Worm (Caenorhabditis elegans) whole organism, young adult: Measurements from ENCODE around the gene dve-1.

ENCODE experiments used
- B0336.3 ChIP-seq: fragments of 200-800 bp; sonication (Bioruptor generic); IDR thresholded peaks from 2 replicates; pipeline ENCODE4 v1.3.6; 2022; ENCODE audit warnings: missing genetic modification characterization, missing compliant biosample characterization
- C06A6.2 ChIP-seq: fragments of 200-800 bp; sonication (Bioruptor generic); conservative IDR thresholded peaks from 2 replicates; pipeline ENCODE4 v1.3.6; 2022; ENCODE audit warnings: missing genetic modification characterization, missing compliant biosample characterization
- F10E7.11 ChIP-seq: sonication (generic microtip); optimal IDR thresholded peaks from 2 replicates; lab custom pipeline; 2017; ENCODE audit warnings: mild to moderate bottlenecking, missing genetic modification characterization, moderate library complexity, missing compliant biosample characterization
- F22D6.2 ChIP-seq: sonication (generic microtip); optimal IDR thresholded peaks from 2 replicates; lab custom pipeline; 2016; ENCODE audit warnings: mild to moderate bottlenecking, missing genetic modification characterization, missing compliant biosample characterization
- F37B4.10 ChIP-seq: fragments of 200-800 bp; sonication (Bioruptor generic); IDR thresholded peaks from 2 replicates; pipeline ENCODE4 v1.3.6; 2022; ENCODE audit warnings: missing genetic modification characterization, missing compliant biosample characterization
- F49E8.2 ChIP-seq: sonication (generic microtip); optimal IDR thresholded peaks from 3 replicates; lab custom pipeline; 2017; ENCODE audit warnings: missing genetic modification characterization, mild to moderate bottlenecking, missing compliant biosample characterization, antibody characterized with exemption, moderate library complexity; ENCODE audit not compliant: insufficient read depth
- K12H6.12 ChIP-seq: fragments of 200-800 bp; sonication (Bioruptor generic); optimal IDR thresholded peaks from 2 replicates; lab custom pipeline; 2018; ENCODE audit warnings: mild to moderate bottlenecking, missing genetic modification characterization, missing compliant biosample characterization
- T07F8.4 ChIP-seq: sonication (generic microtip); optimal IDR thresholded peaks from 2 replicates; lab custom pipeline; 2016; ENCODE audit warnings: mild to moderate bottlenecking, missing genetic modification characterization, moderate library complexity, missing compliant biosample characterization
- Y67H2A.10 ChIP-seq: fragments of 200-800 bp; sonication (Bioruptor generic); conservative IDR thresholded peaks from 2 replicates; pipeline ENCODE4 v1.3.6; 2022; ENCODE audit warnings: missing genetic modification reagents, missing genetic modification characterization, missing compliant biosample characterization
- Y79H2A.3 ChIP-seq: fragments of 200-800 bp; sonication (Bioruptor generic); conservative IDR thresholded peaks from 2 replicates; pipeline ENCODE4 v1.3.6; 2022; ENCODE audit warnings: missing genetic modification reagents, missing genetic modification characterization, missing compliant biosample characterization
- ama-1 ChIP-seq, 3 experiments: fragments of 150-350 bp in 1 of 3; sonication (generic microtip) in 2 of 3; optimal IDR thresholded peaks; 2 replicates each; lab custom pipeline; 2014 to 2018; ENCODE audit warnings: missing biosample characterization in 2 of 3, missing genetic modification characterization in 2 of 3, missing genetic modification reagents in 2 of 3
- athp-1 ChIP-seq: sonication (generic microtip); optimal IDR thresholded peaks from 2 replicates; lab custom pipeline; 2017; ENCODE audit warnings: mild to moderate bottlenecking, missing genetic modification characterization, missing compliant biosample characterization
- bed-1 ChIP-seq: fragments of 200-800 bp; sonication (Bioruptor generic); IDR thresholded peaks from 2 replicates; pipeline ENCODE4 v1.3.6; 2022; ENCODE audit warnings: missing genetic modification reagents, missing genetic modification characterization, missing compliant biosample characterization
- ccch-3 ChIP-seq: fragments of 200-800 bp; sonication (Bioruptor generic); optimal IDR thresholded peaks from 2 replicates; lab custom pipeline; 2018; ENCODE audit warnings: mild to moderate bottlenecking, missing genetic modification characterization, missing compliant biosample characterization
- ceh-100 ChIP-seq: fragments of 200-800 bp; sonication (Bioruptor generic); IDR thresholded peaks from 2 replicates; pipeline ENCODE4 v1.3.6; 2022; ENCODE audit warnings: missing genetic modification reagents, missing genetic modification characterization, missing compliant biosample characterization
- ceh-91 ChIP-seq: fragments of 200-800 bp; sonication (Bioruptor generic); IDR thresholded peaks from 2 replicates; pipeline ENCODE4 v1.3.6; 2022; ENCODE audit warnings: missing genetic modification reagents, missing genetic modification characterization, missing compliant biosample characterization
- dox-1 ChIP-seq: fragments of 200-800 bp; sonication (Bioruptor generic); IDR thresholded peaks from 2 replicates; pipeline ENCODE4 v1.3.6; 2022; ENCODE audit warnings: missing genetic modification reagents, missing genetic modification characterization, missing compliant biosample characterization
- dpff-1 ChIP-seq: sonication (generic microtip); optimal IDR thresholded peaks from 2 replicates; lab custom pipeline; 2017; ENCODE audit warnings: mild to moderate bottlenecking, missing genetic modification characterization, missing compliant biosample characterization
- egrh-3 ChIP-seq: fragments of 200-800 bp; sonication (Bioruptor generic); IDR thresholded peaks from 2 replicates; pipeline ENCODE4 v1.3.6; 2022; ENCODE audit warnings: missing genetic modification reagents, missing genetic modification characterization, missing compliant biosample characterization
- ekl-4 ChIP-seq: fragments of 200-800 bp; sonication (Bioruptor generic); IDR thresholded peaks from 2 replicates; pipeline ENCODE4 v1.3.6; 2022; ENCODE audit warnings: missing genetic modification reagents, missing genetic modification characterization, missing compliant biosample characterization
- ets-4 ChIP-seq: fragments of 200-800 bp; sonication (Bioruptor generic); optimal IDR thresholded peaks from 2 replicates; lab custom pipeline; 2018; ENCODE audit warnings: mild to moderate bottlenecking, missing genetic modification characterization, missing compliant biosample characterization
- fkh-3 ChIP-seq: sonication (generic microtip); optimal IDR thresholded peaks from 2 replicates; lab custom pipeline; 2016; ENCODE audit warnings: mild to moderate bottlenecking, missing genetic modification characterization, missing compliant biosample characterization
- hmg-1.2 ChIP-seq: fragments of 200-800 bp; sonication (Bioruptor generic); IDR thresholded peaks from 2 replicates; pipeline ENCODE4 v1.3.6; 2022; ENCODE audit warnings: missing genetic modification reagents, missing genetic modification characterization, missing compliant biosample characterization
- hrde-1 ChIP-seq: sonication (generic microtip); optimal IDR thresholded peaks from 2 replicates; lab custom pipeline; 2016; ENCODE audit warnings: missing genetic modification characterization, mild to moderate bottlenecking, missing compliant biosample characterization, moderate library complexity, missing genotype, missing genetic modification reagents, borderline replicate concordance
- let-607 ChIP-seq, 2 experiments: fragments of 200-800 bp in 1 of 2; sonication (Bioruptor generic) in 1 of 2; sonication (generic microtip) in 1 of 2; optimal IDR thresholded peaks; 2 replicates each; lab custom pipeline; 2016 to 2018; ENCODE audit warnings: mild to moderate bottlenecking in 2 of 2, missing compliant biosample characterization in 2 of 2, missing genetic modification characterization in 2 of 2, moderate library complexity in 2 of 2, missing genotype in 1 of 2
- lin-40 ChIP-seq: sonication (generic microtip); optimal IDR thresholded peaks from 2 replicates; lab custom pipeline; 2016; ENCODE audit warnings: missing genetic modification characterization, mild to moderate bottlenecking, missing compliant biosample characterization, missing genotype, missing genetic modification reagents
- lin-54 ChIP-seq: fragments of 200-800 bp; sonication (Bioruptor generic); optimal IDR thresholded peaks from 2 replicates; lab custom pipeline; 2018; ENCODE audit warnings: mild to moderate bottlenecking, missing genetic modification characterization, missing compliant biosample characterization
- mxl-1 ChIP-seq: sonication (generic microtip); optimal IDR thresholded peaks from 2 replicates; lab custom pipeline; 2016; ENCODE audit warnings: missing genetic modification characterization, missing compliant biosample characterization
- nfya-2 ChIP-seq: fragments of 200-800 bp; sonication (Bioruptor generic); IDR thresholded peaks from 2 replicates; pipeline ENCODE4 v1.3.6; 2022; ENCODE audit warnings: missing genetic modification reagents, missing genetic modification characterization, missing compliant biosample characterization
- nfyb-1 ChIP-seq: fragments of 200-800 bp; sonication (Bioruptor generic); IDR thresholded peaks from 2 replicates; pipeline ENCODE4 v1.3.6; 2022; ENCODE audit warnings: missing genetic modification reagents, missing genetic modification characterization, missing compliant biosample characterization
- nhr-120 ChIP-seq: fragments of 200-800 bp; sonication (Bioruptor generic); IDR thresholded peaks from 2 replicates; pipeline ENCODE4 v1.3.6; 2022; ENCODE audit warnings: missing genetic modification characterization, missing compliant biosample characterization
- nhr-27 ChIP-seq: fragments of 200-800 bp; sonication (Bioruptor generic); optimal IDR thresholded peaks from 2 replicates; lab custom pipeline; 2018; ENCODE audit warnings: mild to moderate bottlenecking, missing genetic modification characterization, moderate library complexity, missing compliant biosample characterization
- rec-8 ChIP-seq, 2 experiments: sonication (generic microtip); optimal IDR thresholded peaks; 2 replicates each; lab custom pipeline; 2016; ENCODE audit warnings: mild to moderate bottlenecking in 2 of 2, missing genetic modification characterization in 2 of 2, missing genetic modification reagents in 2 of 2, missing genotype in 2 of 2, missing biosample characterization in 1 of 2, missing compliant biosample characterization in 1 of 2, moderate library complexity in 1 of 2
- repo-1 ChIP-seq: sonication (generic microtip); optimal IDR thresholded peaks from 2 replicates; lab custom pipeline; 2017; ENCODE audit warnings: mild to moderate bottlenecking, missing genetic modification characterization, missing compliant biosample characterization
- sdz-38 ChIP-seq: sonication (generic microtip); optimal IDR thresholded peaks from 2 replicates; lab custom pipeline; 2016; ENCODE audit warnings: missing genotype, missing genetic modification characterization, missing compliant biosample characterization
- snpc-4 ChIP-seq, 5 experiments: fragments of 150-350 bp in 1 of 5; sonication (generic microtip) in 4 of 5; optimal IDR thresholded peaks; 2 replicates each; lab custom pipeline; 2014 to 2018; ENCODE audit warnings: missing genetic modification characterization in 5 of 5, missing biosample characterization in 3 of 5, antibody characterized with exemption in 2 of 5, mild to moderate bottlenecking in 2 of 5, missing compliant biosample characterization in 2 of 5, missing genotype in 2 of 5, moderate library complexity in 2 of 5, missing genetic modification reagents in 1 of 5
- somi-1 ChIP-seq: fragments of 200-800 bp; sonication (Bioruptor generic); optimal IDR thresholded peaks from 2 replicates; lab custom pipeline; 2018; ENCODE audit warnings: mild to moderate bottlenecking, missing genetic modification characterization, missing compliant biosample characterization
- sptf-2 ChIP-seq: fragments of 200-800 bp; sonication (Bioruptor generic); optimal IDR thresholded peaks from 2 replicates; lab custom pipeline; 2018; ENCODE audit warnings: mild to moderate bottlenecking, missing genetic modification characterization, missing compliant biosample characterization
- tbx-9 ChIP-seq: sonication (generic microtip); optimal IDR thresholded peaks from 2 replicates; lab custom pipeline; 2016; ENCODE audit warnings: borderline replicate concordance, missing genetic modification characterization, inconsistent platforms, missing compliant biosample characterization
- tlf-1 ChIP-seq: fragments of 200-800 bp; sonication (Bioruptor generic); optimal IDR thresholded peaks from 2 replicates; lab custom pipeline; 2018; ENCODE audit warnings: mild to moderate bottlenecking, missing genetic modification characterization, missing compliant biosample characterization
- unc-130 ChIP-seq: sonication (generic microtip); optimal IDR thresholded peaks from 2 replicates; lab custom pipeline; 2016; ENCODE audit warnings: missing genetic modification reagents, missing genetic modification characterization, missing compliant biosample characterization
- unc-62 ChIP-seq: fragments of 150-350 bp; optimal IDR thresholded peaks from 2 replicates; lab custom pipeline; 2014; ENCODE audit warnings: missing biosample characterization, missing genetic modification reagents, missing genetic modification characterization
- zim-3 ChIP-seq: sonication (generic microtip); optimal IDR thresholded peaks from 2 replicates; lab custom pipeline; 2017; ENCODE audit warnings: mild to moderate bottlenecking, missing genetic modification characterization, moderate library complexity, missing compliant biosample characterization
- ztf-18 ChIP-seq: sonication (generic microtip); optimal IDR thresholded peaks from 2 replicates; lab custom pipeline; 2016; ENCODE audit warnings: missing genotype, mild to moderate bottlenecking, missing genetic modification characterization, missing compliant biosample characterization
- ztf-22 ChIP-seq: fragments of 200-800 bp; sonication (Bioruptor generic); optimal IDR thresholded peaks from 2 replicates; lab custom pipeline; 2018; ENCODE audit warnings: mild to moderate bottlenecking, missing genetic modification characterization, moderate library complexity, missing compliant biosample characterization
- ztf-26 ChIP-seq: sonication (generic microtip); optimal IDR thresholded peaks from 2 replicates; lab custom pipeline; 2017; ENCODE audit warnings: missing genetic modification characterization, missing compliant biosample characterization

The dve-1 gene

DNA sequence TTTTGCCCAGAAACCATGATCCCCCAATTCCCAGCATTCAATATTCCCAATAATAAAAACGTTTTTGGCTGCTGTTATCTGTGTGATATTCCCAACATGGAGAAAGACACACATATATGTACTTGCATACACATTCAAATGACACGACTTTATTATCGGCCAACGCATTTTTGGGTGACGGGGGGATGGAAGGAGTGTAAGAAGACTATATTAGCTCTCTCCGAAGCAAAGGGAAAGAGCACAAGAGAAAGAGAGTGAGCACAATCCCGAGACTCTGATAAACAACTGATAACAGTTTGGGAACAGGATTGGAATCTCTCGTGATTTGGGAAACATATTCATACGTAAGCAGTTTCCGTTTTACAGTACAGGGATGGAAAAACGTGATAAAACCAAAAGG lies 6.8 kb upstream of the dve-1 start (continued):
- TF ChIP-seq unc-62 (no peak), F49E8.2 (tag; lab: Kevin White, UChicago) (no peak), nhr-120 (GFP tag; lab: Robert Waterston, UW) (no peak), athp-1 (tag; lab: Kevin White, UChicago) (no peak), Y67H2A.10 (no peak), ceh-91 (GFP tag; lab: Robert Waterston, UW) (no peak), unc-130 (GFP tag; lab: Kevin White, UChicago) (no peak), ceh-100 (no peak), somi-1 (GFP tag; lab: Kevin White, UChicago) (no peak), tbx-9 (tag; lab: Kevin White, UChicago) (no peak), ekl-4 (no peak), T07F8.4 (tag; lab: Kevin White, UChicago) (no peak), K12H6.12 (tag; lab: Kevin White, UChicago) (no peak), lin-54 (GFP tag; lab: Kevin White, UChicago) (peak; percentile 16), nfyb-1 (GFP tag; lab: Robert Waterston, UW) (0 out of 2 replicates have a peak, but pooled peaks have one; percentile 32), egrh-3 (GFP tag; lab: Robert Waterston, UW) (no peak), F10E7.11 (tag; lab: Kevin White, UChicago) (no peak), hmg-1.2 (GFP tag; lab: Robert Waterston, UW) (no peak), lin-40 (tag; lab: Kevin White, UChicago) (no peak), F37B4.10 (GFP tag; lab: Robert Waterston, UW) (no peak), bed-1 (GFP tag; lab: Robert Waterston, UW) (no peak), ztf-26 (tag; lab: Kevin White, UChicago) (no peak), repo-1 (tag; lab: Kevin White, UChicago) (no peak), sdz-38 (tag; lab: Kevin White, UChicago) (no peak), dpff-1 (no peak), F22D6.2 (tag; lab: Kevin White, UChicago) (no peak), mxl-1 (no peak), ztf-18 (tag; lab: Kevin White, UChicago) (no peak), ama-1 (optimal IDR thresholded peaks at IDR 0.05; lab: Kevin White, UChicago) (no peak), ama-1 (GFP tag; optimal IDR thresholded peaks at IDR 0.05; lab: Kevin White, UChicago) (no peak), zim-3 (no peak), hrde-1 (tag; lab: Kevin White, UChicago) (no peak), nfya-2 (GFP tag; lab: Robert Waterston, UW) (no peak), snpc-4 (GFP tag; optimal IDR thresholded peaks at IDR 0.05; lab: Kevin White, UChicago) (no peak), snpc-4 (tag; optimal IDR thresholded peaks at IDR 0.05; lab: Kevin White, UChicago) (no peak), ccch-3 (no peak), dox-1 (GFP tag; lab: Robert Waterston, UW) (peak; percentile 47; the same call in 1 of the 2 replicates), ets-4 (GFP tag; lab: Kevin White, UChicago) (peak; percentile 58), rec-8 (tag; optimal IDR thresholded peaks at IDR 0.05; lab: Kevin White, UChicago) (no peak), C06A6.2 (GFP tag; lab: Robert Waterston, UW) (no peak), sptf-2 (no peak), tlf-1 (GFP tag; lab: Kevin White, UChicago) (peak; percentile 2), fkh-3 (no peak), B0336.3 (GFP tag; lab: Robert Waterston, UW) (peak; percentile 60; the same call in 1 of the 2 replicates), ztf-22 (peak; percentile 22), Y79H2A.3 (GFP tag; lab: Robert Waterston, UW) (no peak), nhr-27 (no peak), let-607 (tag; optimal IDR thresholded peaks at IDR 0.05; lab: Kevin White, UChicago) (peak; percentile 86 to 89)
